Worm (Caenorhabditis elegans): ENCODE results near the gene srw-12.

DNA sequence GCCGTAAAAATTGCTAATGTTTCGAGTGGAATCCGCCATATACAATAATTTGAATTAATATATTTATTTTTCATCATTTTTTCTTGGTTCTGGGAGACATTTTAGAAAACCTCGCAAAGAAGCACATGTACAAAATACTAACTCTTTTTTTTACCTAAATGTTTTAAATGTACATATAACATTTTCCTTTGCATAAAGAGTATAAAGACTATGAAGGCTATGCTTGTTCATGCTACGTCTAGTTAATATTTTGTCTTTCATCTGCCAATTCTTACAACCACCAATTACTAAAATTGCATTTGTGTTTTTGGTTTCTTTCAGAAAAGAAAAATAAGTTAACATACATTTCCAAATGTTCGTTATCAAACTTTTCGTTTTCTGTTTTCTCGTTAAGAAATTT lies 17.1 kb downstream of the srw-12 start, which contains the start of gene irld-25:
- TF ChIP-seq ztf-25 (GFP tag; IDR thresholded peaks at IDR 0.05) (no peak), F49E8.2 (tag; optimal IDR thresholded peaks at IDR 0.05; ENCODE audit: insufficient read depth) (no peak), snpc-4 (GFP tag; optimal IDR thresholded peaks at IDR 0.05) (no peak), snpc-4 (tag; optimal IDR thresholded peaks at IDR 0.05) (no peak), nhr-80 (tag; optimal IDR thresholded peaks at IDR 0.05) (no peak), tlf-1 (GFP tag; optimal IDR thresholded peaks at IDR 0.05) (no peak), lin-35 (GFP tag; optimal IDR thresholded peaks at IDR 0.05) (no peak), ekl-4 (GFP tag; IDR thresholded peaks at IDR 0.05) (no peak), akir-1 (GFP tag; optimal IDR thresholded peaks at IDR 0.05) (no peak), egl-18 (GFP tag; IDR thresholded peaks at IDR 0.05) (no peak), ama-1 (optimal IDR thresholded peaks at IDR 0.05) (no peak), ama-1 (GFP tag; optimal IDR thresholded peaks at IDR 0.05) (no peak), nhr-90 (tag; optimal IDR thresholded peaks at IDR 0.05) (no peak), attf-3 (GFP tag; conservative IDR thresholded peaks at IDR 0.05) (no peak), tbx-9 (tag; optimal IDR thresholded peaks at IDR 0.05; ENCODE audit: borderline replicate concordance) (no peak), ztf-3 (GFP tag; optimal IDR thresholded peaks at IDR 0.05) (no peak)

Measured in whole organism, young adult.